Fruit fly (Drosophila melanogaster): Measurements from ENCODE around the gene CG3165.

dm6 chr2L:2957547-2958174 lies 19.3 kb upstream of the CG3165 start:
- TF ChIP-seq CG15710 (tag; optimal IDR thresholded peaks at IDR 0.05) (peak; percentile 91), CG10348 (GFP tag; IDR thresholded peaks at IDR 0.05) (peak; percentile 77), CG8159 (tag; optimal IDR thresholded peaks at IDR 0.05) (peak; percentile 93), EcR (GFP tag; optimal IDR thresholded peaks at IDR 0.05) (no peak)
